Worm (Caenorhabditis elegans): ENCODE results near the gene sgt-1.

ce11 chrII:4931286-4931685 lies 27.7 kb upstream of the sgt-1 start:
- TF ChIP-seq lsy-2 (tag; optimal IDR thresholded peaks at IDR 0.05) = no peak
- TF ChIP-seq ztf-11 (tag; optimal IDR thresholded peaks at IDR 0.05) = no peak
- no peak for TF ChIP-seq snpc-4 (tag; optimal IDR thresholded peaks at IDR 0.05)
- no peak for TF ChIP-seq hlh-1 (tag; optimal IDR thresholded peaks at IDR 0.05)
- no peak for TF ChIP-seq blmp-1 (tag; optimal IDR thresholded peaks at IDR 0.05)
- TF ChIP-seq ceh-39 (tag; optimal IDR thresholded peaks at IDR 0.05) = no peak
- no peak for TF ChIP-seq nhr-237 (tag; optimal IDR thresholded peaks at IDR 0.05)
- TF ChIP-seq nhr-12 (tag; optimal IDR thresholded peaks at IDR 0.05) = no peak
- no peak for TF ChIP-seq elt-1 (tag; optimal IDR thresholded peaks at IDR 0.05; ENCODE audit: borderline replicate concordance, insufficient read depth)
- no peak for TF ChIP-seq elt-3 (tag; optimal IDR thresholded peaks at IDR 0.05)
